Worm (Caenorhabditis elegans) whole organism, late embryonic: Measurements from ENCODE around the gene F38B6.2.

Experiments used
- K02D7.2 ChIP-seq: sonication (generic microtip); optimal IDR thresholded peaks from 2 replicates; lab custom pipeline; 2017; ENCODE audit warnings: mild to moderate bottlenecking, missing genetic modification characterization, missing compliant biosample characterization
- hlh-30 ChIP-seq: sonication (generic microtip); optimal IDR thresholded peaks from 2 replicates; lab custom pipeline; 2017; ENCODE audit warnings: antibody characterized with exemption, missing genetic modification characterization, missing compliant biosample characterization; ENCODE audit not compliant: insufficient read depth
- mec-3 ChIP-seq: sonication (generic microtip); optimal IDR thresholded peaks from 2 replicates; lab custom pipeline; 2016; ENCODE audit warnings: borderline replicate concordance, missing genetic modification characterization, missing compliant biosample characterization
- nhr-11 ChIP-seq: fragments of 150-350 bp; optimal IDR thresholded peaks from 2 replicates; lab custom pipeline; 2014; ENCODE audit warnings: missing biosample characterization, missing genetic modification characterization
- nhr-232 ChIP-seq: sonication (generic microtip); optimal IDR thresholded peaks from 2 replicates; lab custom pipeline; 2016; ENCODE audit warnings: missing genetic modification characterization, missing compliant biosample characterization
- odd-2 ChIP-seq: sonication (generic microtip); optimal IDR thresholded peaks from 2 replicates; lab custom pipeline; 2017; ENCODE audit warnings: antibody characterized with exemption, mild to moderate bottlenecking, missing genetic modification characterization, missing compliant biosample characterization
- pqm-1 ChIP-seq: sonication (generic microtip); optimal IDR thresholded peaks from 2 replicates; lab custom pipeline; 2016; ENCODE audit warnings: missing genetic modification characterization, missing compliant biosample characterization
- pros-1 ChIP-seq: fragments of 150-350 bp; optimal IDR thresholded peaks from 2 replicates; lab custom pipeline; 2014; ENCODE audit warnings: missing biosample characterization, missing genetic modification reagents, missing genetic modification characterization
- ref-2 ChIP-seq: sonication (generic microtip); optimal IDR thresholded peaks from 2 replicates; lab custom pipeline; 2016; ENCODE audit warnings: missing genetic modification characterization, missing compliant biosample characterization
- syd-9 ChIP-seq: sonication (generic microtip); optimal IDR thresholded peaks from 2 replicates; lab custom pipeline; 2016; ENCODE audit warnings: mild to moderate bottlenecking, missing genetic modification characterization, moderate library complexity, missing compliant biosample characterization
- tbx-2 ChIP-seq: sonication (generic microtip); optimal IDR thresholded peaks from 2 replicates; lab custom pipeline; 2016; ENCODE audit warnings: missing genetic modification characterization, missing compliant biosample characterization
- tbx-7 ChIP-seq: sonication (generic microtip); optimal IDR thresholded peaks from 2 replicates; lab custom pipeline; 2016; ENCODE audit warnings: missing genotype, missing genetic modification characterization, missing compliant biosample characterization
- unc-86 ChIP-seq: sonication (generic microtip); optimal IDR thresholded peaks from 2 replicates; lab custom pipeline; 2016; ENCODE audit warnings: missing genetic modification characterization, missing compliant biosample characterization
- ztf-16 ChIP-seq: sonication (generic microtip); optimal IDR thresholded peaks from 2 replicates; lab custom pipeline; 2017; ENCODE audit warnings: missing genetic modification characterization, missing compliant biosample characterization

- no peak for TF ChIP-seq ztf-16 (tag; lab: Kevin White, UChicago)
- TF ChIP-seq pqm-1 (tag; lab: Kevin White, UChicago), result no peak
- no peak for TF ChIP-seq tbx-7 (tag; lab: Kevin White, UChicago)
- TF ChIP-seq odd-2, result no peak
- TF ChIP-seq pros-1, result no peak
- TF ChIP-seq syd-9 (tag; lab: Kevin White, UChicago), result no peak
- no peak for TF ChIP-seq tbx-2 (tag; lab: Kevin White, UChicago)
- TF ChIP-seq K02D7.2 (tag; lab: Kevin White, UChicago), result no peak
- TF ChIP-seq nhr-11 (tag; lab: Kevin White, UChicago), result no peak
- TF ChIP-seq hlh-30 (tag; lab: Kevin White, UChicago), result no peak
- TF ChIP-seq nhr-232 (tag; lab: Kevin White, UChicago), result no peak
- TF ChIP-seq unc-86 (tag; lab: Kevin White, UChicago), result no peak
- no peak for TF ChIP-seq mec-3 (tag; lab: Kevin White, UChicago)
- TF ChIP-seq ref-2 (tag; lab: Kevin White, UChicago), result no peak
Measured at ce11 chrX:6668911-6669310, 29.4 kb upstream of the F38B6.2 start, which contains the start of gene nhr-137.
